Fruit fly (Drosophila melanogaster): Measurements from ENCODE around the gene Lrpprc2.

DNA sequence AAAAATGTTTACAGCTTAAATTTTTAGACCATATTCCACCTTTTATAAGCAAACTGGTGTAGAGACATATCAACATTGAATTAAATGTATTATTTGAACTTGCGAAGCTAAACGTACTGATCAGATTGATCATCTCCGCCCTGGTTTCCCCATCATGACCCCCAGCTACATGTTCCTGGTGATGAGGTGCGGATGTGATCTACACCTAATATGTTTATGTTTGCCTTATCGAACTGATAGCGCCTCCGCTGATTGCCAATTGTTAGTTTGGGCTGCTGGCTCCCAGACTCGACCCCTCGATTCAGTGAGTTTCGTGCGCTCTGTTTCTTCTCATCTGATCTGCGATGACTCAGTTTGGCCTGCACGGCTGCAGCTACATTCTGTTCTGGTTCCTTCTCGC is 11.8 kb upstream of the Lrpprc2 start, which contains the start of gene CG14780:
- TF ChIP-seq Crg-1 (GFP tag; optimal IDR thresholded peaks at IDR 0.05) (no peak), CG1620 (GFP tag; optimal IDR thresholded peaks at IDR 0.05) (no peak), Mnt (GFP tag; optimal IDR thresholded peaks at IDR 0.05) (no peak), cnc (optimal IDR thresholded peaks at IDR 0.05) (no peak), CG33017 (tag; optimal IDR thresholded peaks at IDR 0.05) (no peak), tj (GFP tag; optimal IDR thresholded peaks at IDR 0.05) (no peak), Hr96 (GFP tag; optimal IDR thresholded peaks at IDR 0.05) (no peak), kay (GFP tag; ENCODE audit: borderline replicate concordance) (no peak), CG7101 (tag; optimal IDR thresholded peaks at IDR 0.05) (no peak), CG5204 (GFP tag; optimal IDR thresholded peaks at IDR 0.05) (no peak)

Measured in whole organism, adult.